Worm (Caenorhabditis elegans) whole organism, L1 larva: Measurements from ENCODE around the gene sur-7.

Experiments
- C04F5.9 ChIP-seq: sonication (generic microtip); optimal IDR thresholded peaks from 2 replicates; lab custom pipeline; 2016; ENCODE audit warnings: missing genetic modification characterization, missing compliant biosample characterization
- C34B4.2 ChIP-seq: sonication (generic microtip); optimal IDR thresholded peaks from 2 replicates; lab custom pipeline; 2017; ENCODE audit warnings: mild to moderate bottlenecking, missing genetic modification characterization, missing compliant biosample characterization
- blmp-1 ChIP-seq: fragments of 150-350 bp; optimal IDR thresholded peaks from 2 replicates; lab custom pipeline; 2014; ENCODE audit warnings: missing biosample characterization, missing genetic modification characterization
- ceh-63 ChIP-seq: fragments of 200-800 bp; sonication (Bioruptor generic); optimal IDR thresholded peaks from 2 replicates; lab custom pipeline; 2018; ENCODE audit warnings: mild to moderate bottlenecking, missing genetic modification characterization, missing compliant biosample characterization
- ceh-8 ChIP-seq: fragments of 200-800 bp; sonication (Bioruptor generic); optimal IDR thresholded peaks from 2 replicates; lab custom pipeline; 2018; ENCODE audit warnings: mild to moderate bottlenecking, missing genetic modification characterization, moderate library complexity, missing compliant biosample characterization
- dsc-1 ChIP-seq: sonication (generic microtip); optimal IDR thresholded peaks from 2 replicates; lab custom pipeline; 2016; ENCODE audit warnings: mild to moderate bottlenecking, missing genetic modification characterization, missing compliant biosample characterization
- efl-1 ChIP-seq, 4 experiments: fragments of 150-350 bp; optimal IDR thresholded peaks in 3 of 4; peaks in 1 of 4; 1 replicate in 1 of 4; 2 replicates in 3 of 4; lab custom pipeline; 2014; ENCODE audit warnings: missing biosample characterization in 2 of 4, missing genetic modification characterization in 2 of 4, missing genetic modification reagents in 2 of 4
- efl-3 ChIP-seq: fragments of 200-800 bp; sonication (Bioruptor generic); optimal IDR thresholded peaks from 2 replicates; lab custom pipeline; 2018; ENCODE audit warnings: mild to moderate bottlenecking, missing genetic modification characterization, missing compliant biosample characterization
- egl-13 ChIP-seq: sonication (generic microtip); optimal IDR thresholded peaks from 2 replicates; lab custom pipeline; 2016; ENCODE audit warnings: missing genotype, missing genetic modification reagents, missing genetic modification characterization, missing compliant biosample characterization
- egl-27 ChIP-seq, 2 experiments: fragments of 150-350 bp in 1 of 2; sonication (generic microtip); optimal IDR thresholded peaks; 3 replicates each; lab custom pipeline; 2017 to 2018; ENCODE audit warnings: missing biosample characterization in 2 of 2, missing genetic modification characterization in 2 of 2, missing genetic modification reagents in 2 of 2
- elt-2 ChIP-seq: sonication (generic microtip); optimal IDR thresholded peaks from 2 replicates; lab custom pipeline; 2016; ENCODE audit warnings: missing genetic modification characterization, mild to moderate bottlenecking, inconsistent platforms, missing compliant biosample characterization, missing genetic modification reagents
- fkh-10 ChIP-seq: sonication (generic microtip); optimal IDR thresholded peaks from 2 replicates; lab custom pipeline; 2017; ENCODE audit warnings: missing biosample characterization, missing genetic modification reagents, missing genetic modification characterization
- hlh-4 ChIP-seq: sonication (generic microtip); optimal IDR thresholded peaks from 2 replicates; lab custom pipeline; 2016; ENCODE audit warnings: mild to moderate bottlenecking, missing genetic modification characterization, missing compliant biosample characterization
- hpl-2 ChIP-seq: fragments of 150-350 bp; optimal IDR thresholded peaks from 2 replicates; lab custom pipeline; 2014; ENCODE audit warnings: missing biosample characterization, missing genetic modification reagents, missing genetic modification characterization
- irx-1 ChIP-seq: sonication (generic microtip); optimal IDR thresholded peaks from 2 replicates; lab custom pipeline; 2016; ENCODE audit warnings: missing genetic modification characterization, missing compliant biosample characterization
- jun-1 ChIP-seq: fragments of 150-350 bp; optimal IDR thresholded peaks from 2 replicates; lab custom pipeline; 2014; ENCODE audit warnings: missing biosample characterization, missing genetic modification reagents, missing genetic modification characterization
- lin-14 ChIP-seq: fragments of 200-800 bp; sonication (Bioruptor generic); optimal IDR thresholded peaks from 2 replicates; lab custom pipeline; 2018; ENCODE audit warnings: mild to moderate bottlenecking, missing genetic modification characterization, moderate library complexity, missing compliant biosample characterization
- lir-3 ChIP-seq: sonication (generic microtip); optimal IDR thresholded peaks from 2 replicates; lab custom pipeline; 2016; ENCODE audit warnings: mild to moderate bottlenecking, missing genetic modification characterization, moderate library complexity, missing compliant biosample characterization; ENCODE audit not compliant: poor library complexity
- lsy-2 ChIP-seq, 2 experiments: fragments of 150-350 bp; optimal IDR thresholded peaks; 2 replicates each; lab custom pipeline; 2014; ENCODE audit warnings: missing biosample characterization in 2 of 2, missing genetic modification characterization in 2 of 2
- mab-9 ChIP-seq: fragments of 200-800 bp; sonication (Bioruptor generic); IDR thresholded peaks from 2 replicates; pipeline ENCODE4 v1.3.6; 2022; ENCODE audit warnings: missing genetic modification reagents, missing genetic modification characterization, missing compliant biosample characterization
- mef-2 ChIP-seq: fragments of 150-350 bp; optimal IDR thresholded peaks from 2 replicates; lab custom pipeline; 2014; ENCODE audit warnings: missing biosample characterization, missing genetic modification characterization
- nhr-19 ChIP-seq: fragments of 200-800 bp; sonication (Bioruptor generic); conservative IDR thresholded peaks from 2 replicates; pipeline ENCODE4 v1.3.6; 2022; ENCODE audit warnings: missing genetic modification characterization, missing compliant biosample characterization
- nhr-20 ChIP-seq: sonication (generic microtip); optimal IDR thresholded peaks from 2 replicates; lab custom pipeline; 2016; ENCODE audit warnings: mild to moderate bottlenecking, missing genetic modification characterization, missing compliant biosample characterization
- nhr-237 ChIP-seq: fragments of 150-350 bp; optimal IDR thresholded peaks from 2 replicates; lab custom pipeline; 2014; ENCODE audit warnings: missing biosample characterization, missing genetic modification characterization
- nhr-71 ChIP-seq: sonication (generic microtip); optimal IDR thresholded peaks from 2 replicates; lab custom pipeline; 2016; ENCODE audit warnings: mild to moderate bottlenecking, missing genetic modification characterization, moderate library complexity, missing compliant biosample characterization
- nhr-76 ChIP-seq: sonication (generic microtip); optimal IDR thresholded peaks from 2 replicates; lab custom pipeline; 2017; ENCODE audit warnings: missing biosample characterization, missing genetic modification characterization
- nhr-85 ChIP-seq: sonication (generic microtip); peaks from one replicate; lab custom pipeline; 2016; ENCODE audit warnings: missing genetic modification characterization, inconsistent platforms, missing compliant biosample characterization
- nhr-90 ChIP-seq: sonication (generic microtip); optimal IDR thresholded peaks from 2 replicates; lab custom pipeline; 2016; ENCODE audit warnings: mild to moderate bottlenecking, missing genetic modification characterization, missing compliant biosample characterization; ENCODE audit not compliant: poor library complexity
- pag-3 ChIP-seq: sonication (generic microtip); optimal IDR thresholded peaks from 2 replicates; lab custom pipeline; 2017; ENCODE audit warnings: missing genetic modification characterization, mild to moderate bottlenecking, missing compliant biosample characterization, antibody characterized with exemption, borderline replicate concordance; ENCODE audit not compliant: insufficient read depth
- pax-3 ChIP-seq: fragments of 200-800 bp; sonication (Bioruptor generic); optimal IDR thresholded peaks from 2 replicates; lab custom pipeline; 2018; ENCODE audit warnings: mild to moderate bottlenecking, missing genetic modification characterization, moderate library complexity, missing compliant biosample characterization
- rnt-1 ChIP-seq: sonication (generic microtip); optimal IDR thresholded peaks from 2 replicates; lab custom pipeline; 2016; ENCODE audit warnings: mild to moderate bottlenecking, missing genetic modification characterization, moderate library complexity, missing compliant biosample characterization
- skn-1 ChIP-seq: fragments of 150-350 bp; optimal IDR thresholded peaks from 2 replicates; lab custom pipeline; 2014; ENCODE audit warnings: missing biosample characterization, missing genetic modification characterization
- sox-4 ChIP-seq: sonication (generic microtip); optimal IDR thresholded peaks from 2 replicates; lab custom pipeline; 2016; ENCODE audit warnings: missing genetic modification characterization, missing compliant biosample characterization
- sptf-1 ChIP-seq: fragments of 150-350 bp; optimal IDR thresholded peaks from 2 replicates; lab custom pipeline; 2014; ENCODE audit warnings: missing biosample characterization, missing genetic modification characterization
- tlp-1 ChIP-seq: fragments of 150-350 bp; optimal IDR thresholded peaks from 2 replicates; lab custom pipeline; 2014; ENCODE audit warnings: missing biosample characterization, missing genetic modification characterization
- unc-130 ChIP-seq: fragments of 150-350 bp; optimal IDR thresholded peaks from 2 replicates; lab custom pipeline; 2017; ENCODE audit warnings: missing biosample characterization, missing genetic modification characterization, inconsistent platforms
- unc-30 ChIP-seq: sonication (generic microtip); optimal IDR thresholded peaks from 2 replicates; lab custom pipeline; 2017; ENCODE audit warnings: missing biosample characterization, missing genetic modification characterization
- unc-98 ChIP-seq: fragments of 200-800 bp; sonication (Bioruptor generic); IDR thresholded peaks from 2 replicates; pipeline ENCODE4 v1.3.6; 2022; ENCODE audit warnings: missing genetic modification characterization, missing compliant biosample characterization
- xbp-1 ChIP-seq: sonication (generic microtip); optimal IDR thresholded peaks from 2 replicates; lab custom pipeline; 2016; ENCODE audit warnings: missing genetic modification characterization, missing compliant biosample characterization
- zip-4 ChIP-seq: fragments of 200-800 bp; sonication (Bioruptor generic); optimal IDR thresholded peaks from 2 replicates; lab custom pipeline; 2018; ENCODE audit warnings: mild to moderate bottlenecking, missing genetic modification characterization, moderate library complexity, missing compliant biosample characterization
- ztf-11 ChIP-seq, 2 experiments: sonication (generic microtip); optimal IDR thresholded peaks; 2 replicates each; lab custom pipeline; 2016 to 2017; ENCODE audit warnings: missing genetic modification characterization in 2 of 2, missing biosample characterization in 1 of 2, missing compliant biosample characterization in 1 of 2

The sur-7 gene

ce11 chrX:16363637-16364036 lies 12.8 kb upstream of the sur-7 start:
- TF ChIP-seq fkh-10 (peak; percentile 38), nhr-71 (tag; lab: Kevin White, UChicago) (peak; percentile 11), rnt-1 (peak; percentile 29), mef-2 (tag; lab: Kevin White, UChicago) (no peak), nhr-85 (tag; lab: Kevin White, UChicago) (no peak), lin-14 (GFP tag; lab: Kevin White, UChicago) (peak; percentile 75)

ce11 chrX:16366508-16366907 lies 9.9 kb upstream of the sur-7 start:
- TF ChIP-seq rnt-1, result no peak
- no peak for TF ChIP-seq unc-98 (GFP tag; lab: Robert Waterston, UW)
- TF ChIP-seq nhr-19, result no peak
- TF ChIP-seq ceh-8 (GFP tag; lab: Kevin White, UChicago), result no peak
- no peak for TF ChIP-seq sptf-1
- no peak for TF ChIP-seq sox-4
- no peak for TF ChIP-seq nhr-90 (tag; lab: Kevin White, UChicago)
- no peak for TF ChIP-seq C34B4.2 (tag; lab: Kevin White, UChicago)
- TF ChIP-seq blmp-1 (tag; lab: Kevin White, UChicago), result no peak
- TF ChIP-seq ztf-11 (tag; optimal IDR thresholded peaks at IDR 0.05; lab: Kevin White, UChicago), result no peak
- no peak for TF ChIP-seq C04F5.9
- TF ChIP-seq elt-2 (tag; lab: Kevin White, UChicago), result no peak
- TF ChIP-seq dsc-1, result no peak
- TF ChIP-seq lin-14 (GFP tag; lab: Kevin White, UChicago), result no peak
- TF ChIP-seq egl-13 (tag; lab: Kevin White, UChicago), result no peak
- TF ChIP-seq zip-4, result no peak
- TF ChIP-seq, all 84 proteins: peak for 0

ce11 chrX:16366993-16367392 lies 9.4 kb upstream of the sur-7 start, which contains the start of gene ace-1:
TSS of gene ace-1 (plus strand) at chrX:16367293.
- no peak for TF ChIP-seq xbp-1 (tag; lab: Kevin White, UChicago)
- TF ChIP-seq, all 84 proteins: peak for 0

- TF ChIP-seq egl-27 (tag; optimal IDR thresholded peaks at IDR 0.05; lab: Kevin White, UChicago) (no peak), rnt-1 (no peak), fkh-10 (peak; percentile 22), ceh-63 (GFP tag; lab: Kevin White, UChicago) (no peak), nhr-237 (tag; lab: Kevin White, UChicago) (no peak), nhr-20 (no peak), blmp-1 (tag; lab: Kevin White, UChicago) (no peak), sox-4 (no peak), nhr-76 (tag; lab: Kevin White, UChicago) (no peak), lin-14 (GFP tag; lab: Kevin White, UChicago) (no peak), nhr-85 (tag; lab: Kevin White, UChicago) (peak; percentile 18), efl-3 (GFP tag; lab: Kevin White, UChicago) (no peak)
Measured at ce11 chrX:16368969-16369368, 7.4 kb upstream of the sur-7 start.

ce11 chrX:16369454-16369853 lies 6.9 kb upstream of the sur-7 start:
- TF ChIP-seq efl-1 (optimal IDR thresholded peaks at IDR 0.05; lab: Kevin White, UChicago), result no peak
- TF ChIP-seq efl-1 (GFP tag; optimal IDR thresholded peaks at IDR 0.05 in 1 of 2; lab: Kevin White, UChicago), result peak in 1 of 2 experiments; percentile 81
- TF ChIP-seq unc-130 (tag; lab: Kevin White, UChicago), result no peak
- TF ChIP-seq hpl-2 (GFP tag; lab: Kevin White, UChicago), result no peak
- no peak for TF ChIP-seq pag-3 (tag; lab: Kevin White, UChicago)
- TF ChIP-seq, all 84 proteins: peak for 1

ce11 chrX:16377903-16378302 lies 1.5 kb downstream of the sur-7 start:
- TF ChIP-seq jun-1 (tag; lab: Kevin White, UChicago), result no peak
- peak; percentile 68 for TF ChIP-seq nhr-19
- TF ChIP-seq lsy-2 (tag; optimal IDR thresholded peaks at IDR 0.05; lab: Kevin White, UChicago), result peak in 1 of 2 experiments; percentile 49
- peak; percentile 26 for TF ChIP-seq skn-1 (tag; lab: Kevin White, UChicago)
- TF ChIP-seq nhr-76 (tag; lab: Kevin White, UChicago), result no peak
- no peak for TF ChIP-seq egl-13 (tag; lab: Kevin White, UChicago)
- no peak for TF ChIP-seq hlh-4 (tag; lab: Kevin White, UChicago)
- no peak for TF ChIP-seq hpl-2 (GFP tag; lab: Kevin White, UChicago)
- no peak for TF ChIP-seq mab-9 (GFP tag; lab: Robert Waterston, UW)
- no peak for TF ChIP-seq unc-30 (tag; lab: Kevin White, UChicago)
- TF ChIP-seq pax-3 (tag; lab: Kevin White, UChicago), result peak; percentile 6
- peak; percentile 69 for TF ChIP-seq lir-3 (tag; lab: Kevin White, UChicago)
- peak; percentile 72 for TF ChIP-seq nhr-20
- no peak for TF ChIP-seq irx-1 (tag; lab: Kevin White, UChicago)
- TF ChIP-seq efl-1 (optimal IDR thresholded peaks at IDR 0.05; lab: Kevin White, UChicago), result peak in 1 of 2 experiments; percentile 12
- peak in 1 of 2 experiments; percentile 89 for TF ChIP-seq efl-1 (GFP tag; optimal IDR thresholded peaks at IDR 0.05 in 1 of 2; lab: Kevin White, UChicago)
- TF ChIP-seq tlp-1, result peak; percentile 43
- TF ChIP-seq nhr-71 (tag; lab: Kevin White, UChicago), result peak; percentile 75
